Worm (Caenorhabditis elegans): ENCODE results near the gene mlc-5.

- TF ChIP-seq fkh-2 (tag; optimal IDR thresholded peaks at IDR 0.05): no peak
- TF ChIP-seq fos-1 (tag; optimal IDR thresholded peaks at IDR 0.05): peak; percentile 88
- TF ChIP-seq ztf-4 (tag; optimal IDR thresholded peaks at IDR 0.05): peak; percentile 90
- TF ChIP-seq egl-27 (tag; optimal IDR thresholded peaks at IDR 0.05): peak; percentile 91
- peak; percentile 93 for TF ChIP-seq snpc-4 (tag; optimal IDR thresholded peaks at IDR 0.05)
- TF ChIP-seq ama-1 (optimal IDR thresholded peaks at IDR 0.05): peak; percentile 77
- TF ChIP-seq mml-1 (tag; optimal IDR thresholded peaks at IDR 0.05): no peak
- peak; percentile 98 for TF ChIP-seq jun-1 (tag; optimal IDR thresholded peaks at IDR 0.05)
- TF ChIP-seq unc-39 (tag; optimal IDR thresholded peaks at IDR 0.05): peak; percentile 32
- TF ChIP-seq zag-1 (tag; optimal IDR thresholded peaks at IDR 0.05): peak; percentile 80
- TF ChIP-seq ceh-16 (tag; optimal IDR thresholded peaks at IDR 0.05): no peak
- TF ChIP-seq aly-2 (tag; optimal IDR thresholded peaks at IDR 0.05): peak; percentile 81
Observed at ce11 chrIII:13643534-13643933, 20.4 kb downstream of the mlc-5 start, which contains the start of the genes drr-2 and set-16.

All from whole organism, L3 larva.